Comparison of ENCODE assay signal across 3 fruit fly cellular contexts in genomic region chr3R:23334866-23335265, dm6.
A peak's percentile ranks its signal among the peaks of the same experiment; 100 is the strongest.
TF ChIP-seq lines count a peak whose summit lies in the region.

No protein-coding gene starts in this region.

TF ChIP-seq in whole organism, embryonic, 481 proteins besides CTCF, POLR2A, EP300 and RAD21 (continued from another document and continues in another):
- TF ChIP-seq CG2678 (tag; optimal IDR thresholded peaks at IDR 0.05; lab: Kevin White, UChicago) (peak; percentile 66), pros (GFP tag; optimal IDR thresholded peaks at IDR 0.05; lab: Kevin White, UChicago) (no peak), B-H2 (GFP tag; optimal IDR thresholded peaks at IDR 0.05; lab: Kevin White, UChicago) (no peak), CG8290 (GFP tag; optimal IDR thresholded peaks at IDR 0.05; lab: Kevin White, UChicago) (no peak), CG8290 (tag; optimal IDR thresholded peaks at IDR 0.05; lab: Kevin White, UChicago) (peak in 1 of 2 experiments; percentile 5), CG7987 (GFP tag; optimal IDR thresholded peaks at IDR 0.05; lab: Kevin White, UChicago) (no peak), Pdp1 (GFP tag; optimal IDR thresholded peaks at IDR 0.05; lab: Kevin White, UChicago) (peak; percentile 18 to 43), dm (GFP tag; optimal IDR thresholded peaks at IDR 0.05; lab: Kevin White, UChicago) (no peak), maf-S (GFP tag; optimal IDR thresholded peaks at IDR 0.05; lab: Kevin White, UChicago) (no peak), CG8944 (GFP tag; optimal IDR thresholded peaks at IDR 0.05; lab: Kevin White, UChicago) (no peak), CoRest (tag; optimal IDR thresholded peaks at IDR 0.05; lab: Kevin White, UChicago) (peak; percentile 46), Mrtf (GFP tag; IDR thresholded peaks at IDR 0.05; lab: Robert Waterston, UW) (no peak), CG1792 (GFP tag; optimal IDR thresholded peaks at IDR 0.05; lab: Kevin White, UChicago) (no peak), CG6683 (GFP tag; optimal IDR thresholded peaks at IDR 0.05; lab: Kevin White, UChicago) (peak; percentile 25), nom (GFP tag; optimal IDR thresholded peaks at IDR 0.05; lab: Kevin White, UChicago) (no peak), sr (GFP tag; IDR thresholded peaks at IDR 0.05; lab: Robert Waterston, UW) (no peak), unpg (GFP tag; optimal IDR thresholded peaks at IDR 0.05; lab: Kevin White, UChicago) (peak; percentile 22), ci (GFP tag; IDR thresholded peaks at IDR 0.05; lab: Robert Waterston, UW) (0 out of 3 replicates have a peak, but pooled peaks have one; percentile 25), CG5180 (GFP tag; optimal IDR thresholded peaks at IDR 0.05; lab: Kevin White, UChicago) (no peak), CG9727 (GFP tag; optimal IDR thresholded peaks at IDR 0.05; lab: Kevin White, UChicago) (no peak), ssp (GFP tag; IDR thresholded peaks at IDR 0.05; lab: Robert Waterston, UW) (0 out of 2 replicates have a peak, but pooled peaks have one; percentile 22), CG9797 (GFP tag; optimal IDR thresholded peaks at IDR 0.05; lab: Kevin White, UChicago) (no peak), CG14860 (GFP tag; IDR thresholded peaks at IDR 0.05; lab: Robert Waterston, UW; ENCODE audit: partially characterized antibody) (no peak), CG18011 (GFP tag; optimal IDR thresholded peaks at IDR 0.05; lab: Kevin White, UChicago) (no peak), tin (GFP tag; optimal IDR thresholded peaks at IDR 0.05; lab: Kevin White, UChicago) (no peak), CG16815 (GFP tag; optimal IDR thresholded peaks at IDR 0.05; lab: Kevin White, UChicago) (peak; percentile 21), E2f1 (GFP tag; IDR thresholded peaks at IDR 0.05; lab: Robert Waterston, UW) (peak; percentile 24; the same call in 1 of the 2 replicates), CG31224 (GFP tag; IDR thresholded peaks at IDR 0.05; lab: Robert Waterston, UW) (0 out of 2 replicates have a peak, but pooled peaks have one; percentile 43), CG12071 (GFP tag; optimal IDR thresholded peaks at IDR 0.05; lab: Kevin White, UChicago) (no peak), bbx (GFP tag; IDR thresholded peaks at IDR 0.05; lab: Robert Waterston, UW; ENCODE audit: partially characterized antibody) (no peak), CG6272 (GFP tag; IDR thresholded peaks at IDR 0.05; lab: Robert Waterston, UW) (no peak), CG1603 (tag; optimal IDR thresholded peaks at IDR 0.05; lab: Kevin White, UChicago) (no peak), CG10366 (GFP tag; IDR thresholded peaks at IDR 0.05; lab: Robert Waterston, UW) (peak; percentile 16; the same call in 1 of the 2 replicates), CG10565 (GFP tag; optimal IDR thresholded peaks at IDR 0.05; lab: Kevin White, UChicago) (no peak), dati (GFP tag; IDR thresholded peaks at IDR 0.05; lab: Robert Waterston, UW) (no peak), luna (GFP tag; optimal IDR thresholded peaks at IDR 0.05; lab: Kevin White, UChicago) (peak; percentile 22), sd (tag; optimal IDR thresholded peaks at IDR 0.05; lab: Kevin White, UChicago) (no peak), hkb (optimal IDR thresholded peaks at IDR 0.05; lab: Kevin White, UChicago) (no peak), hkb (GFP tag; IDR thresholded peaks at IDR 0.05; lab: Robert Waterston, UW) (no peak; the same call in 1 of the 2 replicates), Atf6 (GFP tag; IDR thresholded peaks at IDR 0.05; lab: Robert Waterston, UW) (peak; percentile 71; the same call in 1 of the 2 replicates), CG11085 (GFP tag; IDR thresholded peaks at IDR 0.05; lab: Robert Waterston, UW) (peak; percentile 29; the same call in 1 of the 2 replicates), CG12769 (tag; optimal IDR thresholded peaks at IDR 0.05; lab: Kevin White, UChicago) (no peak), CG13123 (GFP tag; optimal IDR thresholded peaks at IDR 0.05; lab: Kevin White, UChicago) (no peak)

TF ChIP-seq in whole organism, prepupa, 60 proteins besides CTCF, POLR2A, EP300 and RAD21 (continued from another document):
- TF ChIP-seq Met (GFP tag; optimal IDR thresholded peaks at IDR 0.05; lab: Kevin White, UChicago) = peak; percentile 70
- TF ChIP-seq Eip93F (GFP tag; optimal IDR thresholded peaks at IDR 0.05; lab: Kevin White, UChicago) = no peak
- TF ChIP-seq CG8632 (GFP tag; optimal IDR thresholded peaks at IDR 0.05; lab: Kevin White, UChicago) = peak; percentile 66
- TF ChIP-seq vri (GFP tag; optimal IDR thresholded peaks at IDR 0.05; lab: Kevin White, UChicago) = peak; percentile 56
- peak; percentile 60 for TF ChIP-seq Smox (GFP tag; optimal IDR thresholded peaks at IDR 0.05; lab: Kevin White, UChicago)
- peak; percentile 46 for TF ChIP-seq CG11902 (GFP tag; optimal IDR thresholded peaks at IDR 0.05; lab: Kevin White, UChicago)
- peak; percentile 58 for TF ChIP-seq dsx (GFP tag; optimal IDR thresholded peaks at IDR 0.05; lab: Kevin White, UChicago; ENCODE audit: poor library complexity, severe bottlenecking)
- peak; percentile 58 for TF ChIP-seq eg (GFP tag; IDR thresholded peaks at IDR 0.05; lab: Robert Waterston, UW)
- TF ChIP-seq CG10631 (GFP tag; optimal IDR thresholded peaks at IDR 0.05; lab: Kevin White, UChicago) = peak; percentile 66
- TF ChIP-seq CG32006 (GFP tag; optimal IDR thresholded peaks at IDR 0.05; lab: Kevin White, UChicago) = peak; percentile 55
- peak; percentile 63 for TF ChIP-seq CG8319 (GFP tag; optimal IDR thresholded peaks at IDR 0.05; lab: Kevin White, UChicago)
- TF ChIP-seq OdsH (GFP tag; optimal IDR thresholded peaks at IDR 0.05; lab: Kevin White, UChicago) = peak; percentile 78
- TF ChIP-seq CG1621 (tag; optimal IDR thresholded peaks at IDR 0.05; lab: Kevin White, UChicago) = peak; percentile 58
- TF ChIP-seq CG31627 (GFP tag; optimal IDR thresholded peaks at IDR 0.05; lab: Kevin White, UChicago) = peak; percentile 67
- peak; percentile 68 for TF ChIP-seq achi (GFP tag; optimal IDR thresholded peaks at IDR 0.05; lab: Kevin White, UChicago)
- peak; percentile 75 for TF ChIP-seq CG6163 (GFP tag; IDR thresholded peaks at IDR 0.05; lab: Robert Waterston, UW)
- TF ChIP-seq fd85E (GFP tag; optimal IDR thresholded peaks at IDR 0.05; lab: Kevin White, UChicago) = no peak
- peak; percentile 69 for TF ChIP-seq CG6792 (GFP tag; optimal IDR thresholded peaks at IDR 0.05; lab: Kevin White, UChicago)
- peak; percentile 54 for TF ChIP-seq Gug (GFP tag; IDR thresholded peaks at IDR 0.05; lab: Robert Waterston, UW)
- TF ChIP-seq dac (GFP tag; optimal IDR thresholded peaks at IDR 0.05; lab: Kevin White, UChicago) = peak; percentile 18
- TF ChIP-seq CG11762 (GFP tag; optimal IDR thresholded peaks at IDR 0.05; lab: Kevin White, UChicago; ENCODE audit: insufficient read depth) = peak; percentile 53
- peak; percentile 44 for TF ChIP-seq lz (GFP tag; optimal IDR thresholded peaks at IDR 0.05; lab: Kevin White, UChicago)
- peak; percentile 79 for TF ChIP-seq Ets96B (tag; optimal IDR thresholded peaks at IDR 0.05; lab: Kevin White, UChicago)
- peak; percentile 77 for TF ChIP-seq Hr4 (GFP tag; optimal IDR thresholded peaks at IDR 0.05; lab: Kevin White, UChicago)
- TF ChIP-seq CG8119 (GFP tag; IDR thresholded peaks at IDR 0.05; lab: Robert Waterston, UW) = peak; percentile 52; the same call in 1 of the 3 replicates
- no peak for TF ChIP-seq Blimp-1 (GFP tag; optimal IDR thresholded peaks at IDR 0.05; lab: Kevin White, UChicago)
- no peak for TF ChIP-seq CG9139 (GFP tag; optimal IDR thresholded peaks at IDR 0.05; lab: Kevin White, UChicago)
- peak; percentile 22 for TF ChIP-seq Ets21C (GFP tag; optimal IDR thresholded peaks at IDR 0.05; lab: Kevin White, UChicago)
- TF ChIP-seq Sox102F (GFP tag; optimal IDR thresholded peaks at IDR 0.05; lab: Kevin White, UChicago) = peak; percentile 33
- TF ChIP-seq CG3032 (tag; optimal IDR thresholded peaks at IDR 0.05; lab: Kevin White, UChicago) = peak; percentile 76
- TF ChIP-seq Hr39 (GFP tag; optimal IDR thresholded peaks at IDR 0.05; lab: Kevin White, UChicago) = peak; percentile 63
- peak; percentile 75 for TF ChIP-seq svp (GFP tag; lab: Kevin White, UChicago)
- TF ChIP-seq spab (GFP tag; optimal IDR thresholded peaks at IDR 0.05; lab: Kevin White, UChicago) = peak; percentile 16
- TF ChIP-seq ss (GFP tag; optimal IDR thresholded peaks at IDR 0.05; lab: Kevin White, UChicago) = peak; percentile 12 to 47
- TF ChIP-seq CG34406 (GFP tag; optimal IDR thresholded peaks at IDR 0.05; lab: Kevin White, UChicago) = peak; percentile 55
- TF ChIP-seq CG7368 (GFP tag; optimal IDR thresholded peaks at IDR 0.05; lab: Kevin White, UChicago) = peak; percentile 54
- peak; percentile 65 for TF ChIP-seq Sox15 (GFP tag; optimal IDR thresholded peaks at IDR 0.05; lab: Kevin White, UChicago)
- TF ChIP-seq CG6276 (GFP tag; optimal IDR thresholded peaks at IDR 0.05; lab: Kevin White, UChicago) = peak; percentile 25
- peak; percentile 46 for TF ChIP-seq CG15336 (GFP tag; IDR thresholded peaks at IDR 0.05; lab: Robert Waterston, UW)
TF ChIP-seq in whole organism, prepupa: peak in this region for 51.

TF ChIP-seq in whole organism, wandering third instar larva, 38 proteins besides CTCF, POLR2A, EP300 and RAD21 (continued from another document):
- no peak for TF ChIP-seq pan (optimal IDR thresholded peaks at IDR 0.05; lab: Kevin White, UChicago)
- TF ChIP-seq CrebA (GFP tag; optimal IDR thresholded peaks at IDR 0.05; lab: Kevin White, UChicago; ENCODE audit: borderline replicate concordance) = no peak
- TF ChIP-seq sv (GFP tag; optimal IDR thresholded peaks at IDR 0.05; lab: Kevin White, UChicago) = no peak
- TF ChIP-seq sage (GFP tag; optimal IDR thresholded peaks at IDR 0.05; lab: Kevin White, UChicago) = peak; percentile 8
- TF ChIP-seq N (GFP tag; optimal IDR thresholded peaks at IDR 0.05; lab: Kevin White, UChicago) = no peak
- no peak for TF ChIP-seq GATAd (GFP tag; optimal IDR thresholded peaks at IDR 0.05; lab: Kevin White, UChicago)
- no peak for TF ChIP-seq CG32264 (GFP tag; optimal IDR thresholded peaks at IDR 0.05; lab: Kevin White, UChicago)
- TF ChIP-seq Mio (GFP tag; optimal IDR thresholded peaks at IDR 0.05; lab: Kevin White, UChicago) = no peak
- no peak for TF ChIP-seq Hr83 (GFP tag; optimal IDR thresholded peaks at IDR 0.05; lab: Kevin White, UChicago; ENCODE audit: poor library complexity, severe bottlenecking)
- TF ChIP-seq Hnf4 (GFP tag; optimal IDR thresholded peaks at IDR 0.05; lab: Kevin White, UChicago) = peak; percentile 38
- TF ChIP-seq HLH106 (tag; optimal IDR thresholded peaks at IDR 0.05; lab: Kevin White, UChicago) = peak; percentile 69
- TF ChIP-seq dsf (GFP tag; optimal IDR thresholded peaks at IDR 0.05; lab: Kevin White, UChicago; ENCODE audit: borderline replicate concordance) = no peak
- peak; percentile 42 for TF ChIP-seq Sp1 (GFP tag; optimal IDR thresholded peaks at IDR 0.05; lab: Kevin White, UChicago)
TF ChIP-seq in whole organism, wandering third instar larva: peak in this region for 16.
